Fruit fly (Drosophila melanogaster) whole organism, embryonic: ENCODE results near the gene Chro.

Experiments
- CG12071 ChIP-seq: fragments of 200-800 bp; sonication (Bioruptor generic); optimal IDR thresholded peaks from 3 replicates; lab custom pipeline; 2018; ENCODE audit warnings: missing biosample characterization, mild to moderate bottlenecking, missing genetic modification characterization
- cad ChIP-seq: fragments of >200 bp; optimal IDR thresholded peaks from 2 replicates; lab custom pipeline; 2017; ENCODE audit warnings: missing biosample characterization, missing genetic modification characterization
- esg ChIP-seq: fragments of 200-800 bp; sonication (Bioruptor generic); conservative IDR thresholded peaks from 2 replicates; pipeline ENCODE4 v1.3.6; 2022; ENCODE audit warnings: missing biosample characterization, missing genetic modification characterization
- gfzf ChIP-seq: fragments of 200-800 bp; sonication (Bioruptor generic); optimal IDR thresholded peaks from 2 replicates; lab custom pipeline; 2016; ENCODE audit warnings: missing biosample characterization, mild to moderate bottlenecking, missing genetic modification characterization, moderate library complexity
- trh ChIP-seq: fragments of 200-800 bp; sonication (Bioruptor generic); optimal IDR thresholded peaks from 2 replicates; lab custom pipeline; 2016; ENCODE audit warnings: missing biosample characterization, missing genetic modification characterization

dm6 chr3L:22830132-22830697, 48.6 kb downstream of the Chro start:
- TF ChIP-seq trh (GFP tag; lab: Kevin White, UChicago) = no peak
- no peak for TF ChIP-seq esg (GFP tag; lab: Robert Waterston, UW)
- TF ChIP-seq CG12071 (GFP tag; lab: Kevin White, UChicago) = no peak
- TF ChIP-seq gfzf = no peak
- no peak for TF ChIP-seq cad (GFP tag; lab: Kevin White, UChicago)
